Worm (Caenorhabditis elegans) whole organism, midembryonic: ENCODE results near the gene ccdc-149.

ENCODE experiments used
- T22C8.4 ChIP-seq: fragments of 200-800 bp; sonication (Bioruptor generic); IDR thresholded peaks from 2 replicates; pipeline ENCODE4 v1.3.6; 2022; ENCODE audit warnings: missing genetic modification characterization, missing compliant biosample characterization
- cog-1 ChIP-seq: sonication (generic microtip); optimal IDR thresholded peaks from 2 replicates; lab custom pipeline; 2016; ENCODE audit warnings: missing genetic modification characterization, missing compliant biosample characterization
- flt-1 ChIP-seq: fragments of 200-800 bp; sonication (Bioruptor generic); IDR thresholded peaks from 2 replicates; pipeline ENCODE4 v1.3.6; 2022; ENCODE audit warnings: missing genetic modification characterization, missing compliant biosample characterization
- klf-2 ChIP-seq: fragments of 200-800 bp; sonication (Bioruptor generic); conservative IDR thresholded peaks from 2 replicates; pipeline ENCODE4 v1.3.6; 2022; ENCODE audit warnings: missing genetic modification reagents, missing genetic modification characterization, missing compliant biosample characterization
- med-1 ChIP-seq: sonication (generic microtip); optimal IDR thresholded peaks from 2 replicates; lab custom pipeline; 2017; ENCODE audit warnings: missing genetic modification characterization, mild to moderate bottlenecking, missing compliant biosample characterization, antibody characterized with exemption, missing genetic modification reagents; ENCODE audit not compliant: insufficient read depth
- ref-1 ChIP-seq: fragments of 200-800 bp; sonication (Bioruptor generic); conservative IDR thresholded peaks from 2 replicates; pipeline ENCODE4 v1.3.6; 2022; ENCODE audit warnings: missing genetic modification reagents, missing genetic modification characterization, missing compliant biosample characterization
- tab-1 ChIP-seq: fragments of 200-800 bp; sonication (Bioruptor generic); IDR thresholded peaks from 2 replicates; pipeline ENCODE4 v1.3.6; 2022; ENCODE audit warnings: missing genetic modification characterization, missing compliant biosample characterization
- ztf-29 ChIP-seq: fragments of 200-800 bp; sonication (Bioruptor generic); IDR thresholded peaks from 2 replicates; pipeline ENCODE4 v1.3.6; 2022; ENCODE audit warnings: missing genetic modification reagents, missing genetic modification characterization, missing compliant biosample characterization

DNA sequence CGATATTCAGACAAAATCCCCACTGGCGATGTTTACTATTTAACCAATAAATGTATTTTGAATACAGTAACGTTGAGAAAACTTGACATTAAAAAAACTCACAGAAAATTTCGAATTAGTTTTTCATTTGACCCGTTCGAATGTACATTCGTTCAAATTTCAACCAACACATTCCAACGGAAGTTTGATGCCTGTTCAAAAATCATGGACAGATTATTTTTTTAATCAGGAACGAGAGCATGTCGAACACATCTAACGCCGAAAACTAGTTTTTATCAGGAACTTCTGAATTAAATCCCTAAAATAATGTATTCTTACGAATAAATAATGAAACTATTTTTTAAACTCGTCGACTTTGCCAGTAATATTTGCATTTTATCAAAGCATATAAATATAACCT is 30.4 kb upstream of the ccdc-149 start:
- TF ChIP-seq ref-1 (GFP tag; lab: Robert Waterston, UW) = no peak
- no peak for TF ChIP-seq flt-1 (GFP tag; lab: Robert Waterston, UW)
- TF ChIP-seq klf-2 (GFP tag; lab: Robert Waterston, UW) = no peak
- no peak for TF ChIP-seq ztf-29 (GFP tag; lab: Robert Waterston, UW)
- TF ChIP-seq T22C8.4 (GFP tag; lab: Robert Waterston, UW) = no peak
- no peak for TF ChIP-seq med-1 (GFP tag; lab: Kevin White, UChicago)
- no peak for TF ChIP-seq tab-1
- no peak for TF ChIP-seq cog-1
